Worm (Caenorhabditis elegans): ENCODE measurements around the gene ubh-2.

The ubh-2 gene

DNA sequence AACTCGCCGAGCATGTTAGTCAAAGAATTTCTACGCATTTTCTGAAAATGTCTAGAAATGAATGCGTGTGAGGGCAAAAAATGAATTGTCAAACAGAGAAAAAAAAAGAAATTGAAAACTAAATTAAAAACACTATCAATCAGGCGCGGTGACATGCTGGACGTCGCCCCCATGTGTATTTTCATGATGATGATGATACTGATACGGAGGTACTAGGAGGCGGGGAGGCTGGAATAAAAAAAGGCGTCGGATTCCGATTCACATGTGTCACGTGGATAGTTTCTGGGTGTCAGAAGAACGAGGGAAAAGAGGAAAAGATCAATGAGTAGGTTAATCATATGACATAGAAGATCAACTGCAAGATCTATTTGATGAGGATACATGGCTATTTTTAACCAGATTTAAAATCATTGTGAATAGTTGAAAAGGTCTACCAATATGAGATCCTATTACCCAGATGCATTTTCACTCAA lies 4.2 kb downstream of the ubh-2 start, which contains the start of gene W01A11.7:
Gene W01A11.7 (minus strand): TSS at position 51 of the 473 bp plus-strand sequence.
- TF ChIP-seq klf-2 (GFP tag; conservative IDR thresholded peaks at IDR 0.05): no peak
- TF ChIP-seq flt-1 (GFP tag; IDR thresholded peaks at IDR 0.05): no peak

- TF ChIP-seq flt-1 (GFP tag; IDR thresholded peaks at IDR 0.05) (no peak), cog-1 (tag; optimal IDR thresholded peaks at IDR 0.05) (no peak), ref-1 (GFP tag; conservative IDR thresholded peaks at IDR 0.05) (no peak), T22C8.4 (GFP tag; IDR thresholded peaks at IDR 0.05) (no peak), ztf-23 (GFP tag; IDR thresholded peaks at IDR 0.05) (no peak), tab-1 (GFP tag; IDR thresholded peaks at IDR 0.05) (no peak), klf-2 (GFP tag; conservative IDR thresholded peaks at IDR 0.05) (no peak), ztf-29 (GFP tag; IDR thresholded peaks at IDR 0.05) (no peak), med-1 (GFP tag; optimal IDR thresholded peaks at IDR 0.05; ENCODE audit: insufficient read depth) (no peak)
Observed at ce11 chrV:6504131-6504827, 5.3 kb downstream of the ubh-2 start, which contains the start of gene moc-2. Gene moc-2, minus strand, starts transcription at chrV:6504181.

- TF ChIP-seq cog-1 (tag; optimal IDR thresholded peaks at IDR 0.05) (no peak), med-1 (GFP tag; optimal IDR thresholded peaks at IDR 0.05; ENCODE audit: insufficient read depth) (no peak), ztf-23 (GFP tag; IDR thresholded peaks at IDR 0.05) (no peak), tab-1 (GFP tag; IDR thresholded peaks at IDR 0.05) (no peak), T22C8.4 (GFP tag; IDR thresholded peaks at IDR 0.05) (no peak), flt-1 (GFP tag; IDR thresholded peaks at IDR 0.05) (no peak), klf-2 (GFP tag; conservative IDR thresholded peaks at IDR 0.05) (no peak), ref-1 (GFP tag; conservative IDR thresholded peaks at IDR 0.05) (no peak), ztf-29 (GFP tag; IDR thresholded peaks at IDR 0.05) (no peak)
Observed at ce11 chrV:6503158-6503557, 6.5 kb downstream of the ubh-2 start.

DNA sequence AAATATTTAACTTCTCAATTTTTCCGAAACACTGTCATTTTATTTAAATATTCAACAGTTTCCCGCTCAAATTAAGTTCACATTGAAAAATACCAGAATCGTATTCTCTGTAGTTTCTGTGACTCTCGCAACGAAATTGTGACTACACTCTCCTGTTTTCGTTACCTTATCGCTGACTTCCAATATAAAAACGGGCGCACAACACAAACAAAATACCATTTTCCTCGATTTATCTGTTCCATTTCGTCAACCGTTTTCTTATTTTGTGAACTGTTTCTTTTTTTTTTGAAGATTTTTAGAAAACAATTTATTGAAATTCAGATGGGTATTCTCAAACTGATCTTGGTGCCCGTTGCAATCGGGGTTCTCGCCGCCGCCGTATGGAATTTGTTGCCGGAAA lies 10.7 kb downstream of the ubh-2 start, which contains the start of gene W01A11.1:
Gene W01A11.1 (plus strand): TSS at position 322 of the 400 bp plus-strand sequence.
- TF ChIP-seq tab-1 (GFP tag; IDR thresholded peaks at IDR 0.05): no peak
- TF ChIP-seq T22C8.4 (GFP tag; IDR thresholded peaks at IDR 0.05): no peak
- no peak for TF ChIP-seq flt-1 (GFP tag; IDR thresholded peaks at IDR 0.05)
- TF ChIP-seq klf-2 (GFP tag; conservative IDR thresholded peaks at IDR 0.05): no peak
- TF ChIP-seq ztf-23 (GFP tag; IDR thresholded peaks at IDR 0.05): no peak
- TF ChIP-seq ztf-29 (GFP tag; IDR thresholded peaks at IDR 0.05): no peak
- no peak for TF ChIP-seq ref-1 (GFP tag; conservative IDR thresholded peaks at IDR 0.05)
- TF ChIP-seq med-1 (GFP tag; optimal IDR thresholded peaks at IDR 0.05; ENCODE audit: insufficient read depth): no peak
- TF ChIP-seq cog-1 (tag; optimal IDR thresholded peaks at IDR 0.05): no peak

- no peak for TF ChIP-seq ref-1 (GFP tag; conservative IDR thresholded peaks at IDR 0.05)
- no peak for TF ChIP-seq ztf-23 (GFP tag; IDR thresholded peaks at IDR 0.05)
- no peak for TF ChIP-seq cog-1 (tag; optimal IDR thresholded peaks at IDR 0.05)
- TF ChIP-seq T22C8.4 (GFP tag; IDR thresholded peaks at IDR 0.05): no peak
- no peak for TF ChIP-seq tab-1 (GFP tag; IDR thresholded peaks at IDR 0.05)
- TF ChIP-seq med-1 (GFP tag; optimal IDR thresholded peaks at IDR 0.05; ENCODE audit: insufficient read depth): no peak
- TF ChIP-seq ztf-29 (GFP tag; IDR thresholded peaks at IDR 0.05): no peak
- TF ChIP-seq flt-1 (GFP tag; IDR thresholded peaks at IDR 0.05): no peak
- TF ChIP-seq klf-2 (GFP tag; conservative IDR thresholded peaks at IDR 0.05): no peak
Observed at ce11 chrV:6498441-6498840, 11.2 kb downstream of the ubh-2 start.

ce11 chrV:6496611-6497158 lies 12.9 kb downstream of the ubh-2 start, which contains the start of gene dgtr-1:
Gene dgtr-1, plus strand, starts transcription at chrV:6497108.
- TF ChIP-seq tab-1 (GFP tag; IDR thresholded peaks at IDR 0.05) (no peak), klf-2 (GFP tag; conservative IDR thresholded peaks at IDR 0.05) (no peak), cog-1 (tag; optimal IDR thresholded peaks at IDR 0.05) (no peak), ztf-23 (GFP tag; IDR thresholded peaks at IDR 0.05) (no peak), med-1 (GFP tag; optimal IDR thresholded peaks at IDR 0.05; ENCODE audit: insufficient read depth) (no peak), ref-1 (GFP tag; conservative IDR thresholded peaks at IDR 0.05) (no peak), T22C8.4 (GFP tag; IDR thresholded peaks at IDR 0.05) (no peak), flt-1 (GFP tag; IDR thresholded peaks at IDR 0.05) (no peak), ztf-29 (GFP tag; IDR thresholded peaks at IDR 0.05) (no peak)

ce11 chrV:6495353-6495752 lies 14.3 kb downstream of the ubh-2 start:
- no peak for TF ChIP-seq tab-1 (GFP tag; IDR thresholded peaks at IDR 0.05)
- no peak for TF ChIP-seq T22C8.4 (GFP tag; IDR thresholded peaks at IDR 0.05)
- TF ChIP-seq med-1 (GFP tag; optimal IDR thresholded peaks at IDR 0.05; ENCODE audit: insufficient read depth): no peak
- TF ChIP-seq ref-1 (GFP tag; conservative IDR thresholded peaks at IDR 0.05): no peak
- no peak for TF ChIP-seq flt-1 (GFP tag; IDR thresholded peaks at IDR 0.05)
- TF ChIP-seq klf-2 (GFP tag; conservative IDR thresholded peaks at IDR 0.05): no peak

- TF ChIP-seq ref-1 (GFP tag; conservative IDR thresholded peaks at IDR 0.05) (no peak), cog-1 (tag; optimal IDR thresholded peaks at IDR 0.05) (no peak), tab-1 (GFP tag; IDR thresholded peaks at IDR 0.05) (no peak), flt-1 (GFP tag; IDR thresholded peaks at IDR 0.05) (no peak), ztf-29 (GFP tag; IDR thresholded peaks at IDR 0.05) (no peak), ztf-23 (GFP tag; IDR thresholded peaks at IDR 0.05) (no peak), med-1 (GFP tag; optimal IDR thresholded peaks at IDR 0.05; ENCODE audit: insufficient read depth) (no peak), klf-2 (GFP tag; conservative IDR thresholded peaks at IDR 0.05) (no peak), T22C8.4 (GFP tag; IDR thresholded peaks at IDR 0.05) (no peak)
Observed at ce11 chrV:6493821-6494220, 15.8 kb downstream of the ubh-2 start, which contains the start of gene cpt-6. Gene cpt-6, minus strand, starts transcription at chrV:6493921.

DNA sequence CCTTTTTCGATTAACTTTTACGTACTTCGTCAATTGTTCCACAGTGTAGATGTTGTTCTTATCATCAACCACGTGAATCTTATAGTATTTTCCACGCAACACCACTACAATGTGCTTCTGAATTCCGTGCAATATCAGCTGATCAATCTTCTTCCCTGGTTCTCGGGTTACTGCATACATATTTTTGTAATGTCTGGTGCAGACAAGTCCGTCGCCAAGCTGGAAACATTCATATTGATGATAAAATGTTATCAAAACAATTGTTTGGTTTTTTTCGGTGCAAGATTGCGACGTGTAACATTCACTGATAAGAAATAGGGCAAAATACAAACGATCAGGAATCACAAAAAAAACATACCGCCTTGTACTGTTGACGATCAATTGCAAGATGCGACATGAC lies 17.1 kb downstream of the ubh-2 start:
- TF ChIP-seq med-1 (GFP tag; optimal IDR thresholded peaks at IDR 0.05; ENCODE audit: insufficient read depth) (no peak), ztf-23 (GFP tag; IDR thresholded peaks at IDR 0.05) (no peak), ref-1 (GFP tag; conservative IDR thresholded peaks at IDR 0.05) (no peak), flt-1 (GFP tag; IDR thresholded peaks at IDR 0.05) (no peak), ztf-29 (GFP tag; IDR thresholded peaks at IDR 0.05) (no peak), klf-2 (GFP tag; conservative IDR thresholded peaks at IDR 0.05) (no peak), tab-1 (GFP tag; IDR thresholded peaks at IDR 0.05) (no peak), cog-1 (tag; optimal IDR thresholded peaks at IDR 0.05) (no peak), T22C8.4 (GFP tag; IDR thresholded peaks at IDR 0.05) (no peak)
